Worm (Caenorhabditis elegans) whole organism, young adult: ENCODE results near the gene wrm-1.
A peak's percentile ranks its signal among the peaks of the same experiment; 100 is the strongest.

Experiments
- B0035.1 ChIP-seq: sonication (generic microtip); optimal IDR thresholded peaks from 2 replicates; lab custom pipeline; 2016; ENCODE audit warnings: missing genetic modification characterization, mild to moderate bottlenecking, missing compliant biosample characterization, missing genotype, missing genetic modification reagents
- C06A6.2 ChIP-seq: fragments of 200-800 bp; sonication (Bioruptor generic); conservative IDR thresholded peaks from 2 replicates; pipeline ENCODE4 v1.3.6; 2022; ENCODE audit warnings: missing genetic modification characterization, missing compliant biosample characterization
- F10E7.11 ChIP-seq: sonication (generic microtip); optimal IDR thresholded peaks from 2 replicates; lab custom pipeline; 2017; ENCODE audit warnings: mild to moderate bottlenecking, missing genetic modification characterization, moderate library complexity, missing compliant biosample characterization
- F22D6.2 ChIP-seq: sonication (generic microtip); optimal IDR thresholded peaks from 2 replicates; lab custom pipeline; 2016; ENCODE audit warnings: mild to moderate bottlenecking, missing genetic modification characterization, missing compliant biosample characterization
- F33H1.4 ChIP-seq: fragments of 200-800 bp; sonication (Bioruptor generic); IDR thresholded peaks from 2 replicates; pipeline ENCODE4 v1.3.6; 2022; ENCODE audit warnings: missing genetic modification reagents, missing genetic modification characterization, missing compliant biosample characterization
- F37B4.10 ChIP-seq: fragments of 200-800 bp; sonication (Bioruptor generic); IDR thresholded peaks from 2 replicates; pipeline ENCODE4 v1.3.6; 2022; ENCODE audit warnings: missing genetic modification characterization, missing compliant biosample characterization
- F57A8.1 ChIP-seq: fragments of 200-800 bp; sonication (Bioruptor generic); optimal IDR thresholded peaks from 2 replicates; lab custom pipeline; 2018; ENCODE audit warnings: mild to moderate bottlenecking, missing genetic modification characterization, moderate library complexity, missing compliant biosample characterization
- F57C9.4 ChIP-seq: sonication (generic microtip); optimal IDR thresholded peaks from 2 replicates; lab custom pipeline; 2017; ENCODE audit warnings: mild to moderate bottlenecking, missing genetic modification characterization, missing compliant biosample characterization
- K11D2.4 ChIP-seq: fragments of 200-800 bp; sonication (Bioruptor generic); IDR thresholded peaks from 2 replicates; pipeline ENCODE4 v1.3.6; 2022; ENCODE audit warnings: missing genetic modification reagents, missing genetic modification characterization, missing compliant biosample characterization
- T26A5.8 ChIP-seq: sonication (generic microtip); optimal IDR thresholded peaks from 2 replicates; lab custom pipeline; 2016; ENCODE audit warnings: missing genetic modification characterization, missing compliant biosample characterization
- Y53G8AR.9 ChIP-seq: fragments of 200-800 bp; sonication (Bioruptor generic); conservative IDR thresholded peaks from 2 replicates; pipeline ENCODE4 v1.3.6; 2022; ENCODE audit warnings: missing genetic modification reagents, missing genetic modification characterization, missing compliant biosample characterization
- Y79H2A.3 ChIP-seq: fragments of 200-800 bp; sonication (Bioruptor generic); conservative IDR thresholded peaks from 2 replicates; pipeline ENCODE4 v1.3.6; 2022; ENCODE audit warnings: missing genetic modification reagents, missing genetic modification characterization, missing compliant biosample characterization
- ZK185.1 ChIP-seq: sonication (generic microtip); optimal IDR thresholded peaks from 2 replicates; lab custom pipeline; 2016; ENCODE audit warnings: mild to moderate bottlenecking, missing genetic modification characterization, missing compliant biosample characterization; ENCODE audit not compliant: poor library complexity, severe bottlenecking
- aptf-3 ChIP-seq: fragments of 200-800 bp; sonication (Bioruptor generic); IDR thresholded peaks from 2 replicates; pipeline ENCODE4 v1.3.6; 2022; ENCODE audit warnings: missing genetic modification characterization, missing compliant biosample characterization
- ceh-58 ChIP-seq: fragments of 200-800 bp; sonication (Bioruptor generic); IDR thresholded peaks from 2 replicates; pipeline ENCODE4 v1.3.6; 2022; ENCODE audit warnings: missing genetic modification characterization, missing compliant biosample characterization
- chd-7 ChIP-seq: sonication (generic microtip); optimal IDR thresholded peaks from 2 replicates; lab custom pipeline; 2016; ENCODE audit warnings: mild to moderate bottlenecking, missing genetic modification characterization, moderate library complexity, missing compliant biosample characterization
- dox-1 ChIP-seq: fragments of 200-800 bp; sonication (Bioruptor generic); IDR thresholded peaks from 2 replicates; pipeline ENCODE4 v1.3.6; 2022; ENCODE audit warnings: missing genetic modification reagents, missing genetic modification characterization, missing compliant biosample characterization
- dpl-1 ChIP-seq: fragments of 150-350 bp; optimal IDR thresholded peaks from 2 replicates; lab custom pipeline; 2014; ENCODE audit warnings: missing biosample characterization, missing genetic modification reagents, missing genetic modification characterization
- egl-18 ChIP-seq: fragments of 200-800 bp; sonication (Bioruptor generic); IDR thresholded peaks from 2 replicates; pipeline ENCODE4 v1.3.6; 2022; ENCODE audit warnings: missing genetic modification reagents, missing genetic modification characterization, missing compliant biosample characterization
- egrh-3 ChIP-seq: fragments of 200-800 bp; sonication (Bioruptor generic); IDR thresholded peaks from 2 replicates; pipeline ENCODE4 v1.3.6; 2022; ENCODE audit warnings: missing genetic modification reagents, missing genetic modification characterization, missing compliant biosample characterization
- gei-17 ChIP-seq: fragments of 200-800 bp; sonication (Bioruptor generic); optimal IDR thresholded peaks from 2 replicates; lab custom pipeline; 2018; ENCODE audit warnings: mild to moderate bottlenecking, missing genetic modification characterization, missing compliant biosample characterization
- hlh-12 ChIP-seq: sonication (generic microtip); optimal IDR thresholded peaks from 2 replicates; lab custom pipeline; 2016; ENCODE audit warnings: missing genetic modification characterization, missing compliant biosample characterization
- hsf-1 ChIP-seq: fragments of 200-800 bp; sonication (Bioruptor generic); IDR thresholded peaks from 2 replicates; pipeline ENCODE4 v1.3.6; 2022; ENCODE audit warnings: missing genetic modification reagents, missing genetic modification characterization, missing compliant biosample characterization
- let-526 ChIP-seq: fragments of 200-800 bp; sonication (Bioruptor generic); IDR thresholded peaks from 2 replicates; pipeline ENCODE4 v1.3.6; 2022; ENCODE audit warnings: missing genetic modification reagents, missing genetic modification characterization, missing compliant biosample characterization
- let-607 ChIP-seq, 2 experiments: fragments of 200-800 bp in 1 of 2; sonication (Bioruptor generic) in 1 of 2; sonication (generic microtip) in 1 of 2; optimal IDR thresholded peaks; 2 replicates each; lab custom pipeline; 2016 to 2018; ENCODE audit warnings: mild to moderate bottlenecking in 2 of 2, missing compliant biosample characterization in 2 of 2, missing genetic modification characterization in 2 of 2, moderate library complexity in 2 of 2, missing genotype in 1 of 2
- lin-26 ChIP-seq: fragments of 200-800 bp; sonication (Bioruptor generic); IDR thresholded peaks from 2 replicates; pipeline ENCODE4 v1.3.6; 2022; ENCODE audit warnings: missing genetic modification reagents, missing genetic modification characterization, missing compliant biosample characterization
- lin-35 ChIP-seq, 3 experiments: fragments of 150-350 bp in 2 of 3; sonication (generic microtip) in 1 of 3; optimal IDR thresholded peaks; 2 replicates each; lab custom pipeline; 2014 to 2018; ENCODE audit warnings: missing biosample characterization in 3 of 3, missing genetic modification characterization in 3 of 3, missing genetic modification reagents in 3 of 3
- lin-54 ChIP-seq: fragments of 200-800 bp; sonication (Bioruptor generic); optimal IDR thresholded peaks from 2 replicates; lab custom pipeline; 2018; ENCODE audit warnings: mild to moderate bottlenecking, missing genetic modification characterization, missing compliant biosample characterization
- lsl-1 ChIP-seq: fragments of 200-800 bp; sonication (Bioruptor generic); optimal IDR thresholded peaks from 2 replicates; lab custom pipeline; 2018; ENCODE audit warnings: mild to moderate bottlenecking, missing genetic modification characterization, moderate library complexity, missing compliant biosample characterization
- madf-10 ChIP-seq: sonication (generic microtip); optimal IDR thresholded peaks from 2 replicates; lab custom pipeline; 2016; ENCODE audit warnings: mild to moderate bottlenecking, missing genetic modification characterization, missing compliant biosample characterization
- mes-4 ChIP-seq: sonication (generic microtip); optimal IDR thresholded peaks from 2 replicates; lab custom pipeline; 2016; ENCODE audit warnings: missing genotype, missing genetic modification characterization, missing compliant biosample characterization
- nfya-2 ChIP-seq: fragments of 200-800 bp; sonication (Bioruptor generic); IDR thresholded peaks from 2 replicates; pipeline ENCODE4 v1.3.6; 2022; ENCODE audit warnings: missing genetic modification reagents, missing genetic modification characterization, missing compliant biosample characterization
- nhr-27 ChIP-seq: fragments of 200-800 bp; sonication (Bioruptor generic); optimal IDR thresholded peaks from 2 replicates; lab custom pipeline; 2018; ENCODE audit warnings: mild to moderate bottlenecking, missing genetic modification characterization, moderate library complexity, missing compliant biosample characterization
- pbrm-1 ChIP-seq: fragments of 200-800 bp; sonication (Bioruptor generic); IDR thresholded peaks from 2 replicates; pipeline ENCODE4 v1.3.6; 2022; ENCODE audit warnings: missing genetic modification reagents, missing genetic modification characterization, missing compliant biosample characterization
- pha-4 ChIP-seq: fragments of 150-350 bp; sonication (generic microtip); optimal IDR thresholded peaks from 2 replicates; lab custom pipeline; 2014; ENCODE audit warnings: missing biosample characterization, missing genetic modification reagents, missing genetic modification characterization
- sdz-38 ChIP-seq: sonication (generic microtip); optimal IDR thresholded peaks from 2 replicates; lab custom pipeline; 2016; ENCODE audit warnings: missing genotype, missing genetic modification characterization, missing compliant biosample characterization
- snpc-1.1 ChIP-seq: sonication (generic microtip); optimal IDR thresholded peaks from 2 replicates; lab custom pipeline; 2017; ENCODE audit warnings: missing genetic modification characterization, mild to moderate bottlenecking, missing compliant biosample characterization, antibody characterized with exemption, moderate library complexity, missing genotype, missing genetic modification reagents; ENCODE audit not compliant: insufficient read depth
- snpc-3.4 ChIP-seq: sonication (generic microtip); optimal IDR thresholded peaks from 2 replicates; lab custom pipeline; 2017; ENCODE audit warnings: missing genetic modification characterization, mild to moderate bottlenecking, missing compliant biosample characterization, antibody characterized with exemption, moderate library complexity, missing genotype, missing genetic modification reagents
- snpc-4 ChIP-seq, 5 experiments: fragments of 150-350 bp in 1 of 5; sonication (generic microtip) in 4 of 5; optimal IDR thresholded peaks; 2 replicates each; lab custom pipeline; 2014 to 2018; ENCODE audit warnings: missing genetic modification characterization in 5 of 5, missing biosample characterization in 3 of 5, antibody characterized with exemption in 2 of 5, mild to moderate bottlenecking in 2 of 5, missing compliant biosample characterization in 2 of 5, missing genotype in 2 of 5, moderate library complexity in 2 of 5, missing genetic modification reagents in 1 of 5
- sptf-2 ChIP-seq: fragments of 200-800 bp; sonication (Bioruptor generic); optimal IDR thresholded peaks from 2 replicates; lab custom pipeline; 2018; ENCODE audit warnings: mild to moderate bottlenecking, missing genetic modification characterization, missing compliant biosample characterization
- tbx-9 ChIP-seq: sonication (generic microtip); optimal IDR thresholded peaks from 2 replicates; lab custom pipeline; 2016; ENCODE audit warnings: borderline replicate concordance, missing genetic modification characterization, inconsistent platforms, missing compliant biosample characterization
- tlf-1 ChIP-seq: fragments of 200-800 bp; sonication (Bioruptor generic); optimal IDR thresholded peaks from 2 replicates; lab custom pipeline; 2018; ENCODE audit warnings: mild to moderate bottlenecking, missing genetic modification characterization, missing compliant biosample characterization
- unc-130 ChIP-seq: sonication (generic microtip); optimal IDR thresholded peaks from 2 replicates; lab custom pipeline; 2016; ENCODE audit warnings: missing genetic modification reagents, missing genetic modification characterization, missing compliant biosample characterization
- xnd-1 ChIP-seq: sonication (generic microtip); optimal IDR thresholded peaks from 2 replicates; lab custom pipeline; 2016; ENCODE audit warnings: missing genotype, missing genetic modification reagents, missing genetic modification characterization, missing compliant biosample characterization
- zim-3 ChIP-seq: sonication (generic microtip); optimal IDR thresholded peaks from 2 replicates; lab custom pipeline; 2017; ENCODE audit warnings: mild to moderate bottlenecking, missing genetic modification characterization, moderate library complexity, missing compliant biosample characterization
- ztf-18 ChIP-seq: sonication (generic microtip); optimal IDR thresholded peaks from 2 replicates; lab custom pipeline; 2016; ENCODE audit warnings: missing genotype, mild to moderate bottlenecking, missing genetic modification characterization, missing compliant biosample characterization
- ztf-26 ChIP-seq: sonication (generic microtip); optimal IDR thresholded peaks from 2 replicates; lab custom pipeline; 2017; ENCODE audit warnings: missing genetic modification characterization, missing compliant biosample characterization

Gene wrm-1

ce11 chrIII:5706077-5706627, 16.5 kb upstream of the wrm-1 start, which contains the start of gene rpl-23 (continued):
- TF ChIP-seq F33H1.4 (GFP tag; lab: Robert Waterston, UW) (peak; percentile 98), zim-3 (tag; lab: Kevin White, UChicago) (no peak), aptf-3 (GFP tag; lab: Robert Waterston, UW) (no peak), pha-4 (tag; lab: Kevin White, UChicago) (peak; percentile 18), mes-4 (tag; lab: Kevin White, UChicago) (no peak), snpc-3.4 (tag; lab: Kevin White, UChicago) (peak; percentile 87), chd-7 (tag; lab: Kevin White, UChicago) (no peak), tlf-1 (GFP tag; lab: Kevin White, UChicago) (peak; percentile 67), ztf-26 (no peak), dox-1 (peak; percentile 60; the same call in 1 of the 2 replicates), lin-26 (GFP tag; lab: Robert Waterston, UW) (no peak), F37B4.10 (GFP tag; lab: Robert Waterston, UW) (no peak), snpc-1.1 (tag; lab: Kevin White, UChicago) (peak; percentile 54), madf-10 (peak; percentile 55), snpc-4 (GFP tag; optimal IDR thresholded peaks at IDR 0.05; lab: Kevin White, UChicago) (peak; percentile 57), snpc-4 (tag; optimal IDR thresholded peaks at IDR 0.05; lab: Kevin White, UChicago) (peak; percentile 32 to 85 (median 59)), ceh-58 (GFP tag; lab: Robert Waterston, UW) (no peak), nfya-2 (GFP tag; lab: Robert Waterston, UW) (no peak), egrh-3 (GFP tag; lab: Robert Waterston, UW) (no peak), Y53G8AR.9 (GFP tag; lab: Robert Waterston, UW) (peak; percentile 85), F22D6.2 (tag; lab: Kevin White, UChicago) (no peak), egl-18 (GFP tag; lab: Robert Waterston, UW) (no peak), K11D2.4 (GFP tag; lab: Robert Waterston, UW) (peak; percentile 35; the same call in 1 of the 2 replicates), unc-130 (GFP tag; lab: Kevin White, UChicago) (no peak), let-607 (tag; optimal IDR thresholded peaks at IDR 0.05; lab: Kevin White, UChicago) (peak in 1 of 2 experiments; percentile 1), lin-35 (GFP tag; optimal IDR thresholded peaks at IDR 0.05; lab: Kevin White, UChicago) (peak in 1 of 3 experiments; percentile 85), sptf-2 (GFP tag; lab: Kevin White, UChicago) (no peak), Y79H2A.3 (GFP tag; lab: Robert Waterston, UW) (no peak), hsf-1 (GFP tag; lab: Robert Waterston, UW) (no peak), lin-54 (GFP tag; lab: Kevin White, UChicago) (peak; percentile 74), F57A8.1 (GFP tag; lab: Kevin White, UChicago) (no peak), F57C9.4 (tag; lab: Kevin White, UChicago) (no peak), tbx-9 (tag; lab: Kevin White, UChicago) (no peak), hlh-12 (no peak), lsl-1 (GFP tag; lab: Kevin White, UChicago) (peak; percentile 62), B0035.1 (no peak), T26A5.8 (tag; lab: Kevin White, UChicago) (no peak), ztf-18 (tag; lab: Kevin White, UChicago) (peak; percentile 40), F10E7.11 (tag; lab: Kevin White, UChicago) (no peak), ZK185.1 (tag; lab: Kevin White, UChicago) (peak; percentile 81), let-526 (GFP tag; lab: Robert Waterston, UW) (no peak), nhr-27 (tag; lab: Kevin White, UChicago) (no peak), dpl-1 (peak; percentile 68), gei-17 (GFP tag; lab: Kevin White, UChicago) (no peak), C06A6.2 (GFP tag; lab: Robert Waterston, UW) (0 out of 2 replicates have a peak, but pooled peaks have one; percentile 19), xnd-1 (tag; lab: Kevin White, UChicago) (peak; percentile 10), pbrm-1 (GFP tag; lab: Robert Waterston, UW) (peak; percentile 67), sdz-38 (tag; lab: Kevin White, UChicago) (no peak)
